Worm (Caenorhabditis elegans) whole organism, L2 larva: ENCODE data around the gene F55G11.7.

Source experiments
- C34F6.9 ChIP-seq: fragments of 150-350 bp; optimal IDR thresholded peaks from 2 replicates; lab custom pipeline; 2014; ENCODE audit warnings: missing biosample characterization, missing genetic modification characterization
- F13H6.1 ChIP-seq: sonication (generic microtip); optimal IDR thresholded peaks from 2 replicates; lab custom pipeline; 2016; ENCODE audit warnings: missing genetic modification characterization, missing compliant biosample characterization
- Y55F3AM.14 ChIP-seq: fragments of 200-800 bp; sonication (Bioruptor generic); optimal IDR thresholded peaks from 2 replicates; lab custom pipeline; 2018; ENCODE audit warnings: mild to moderate bottlenecking, missing genetic modification characterization, missing compliant biosample characterization
- ceh-16 ChIP-seq: fragments of 150-350 bp; optimal IDR thresholded peaks from 2 replicates; lab custom pipeline; 2014; ENCODE audit warnings: missing biosample characterization, missing genetic modification characterization
- dmd-4 ChIP-seq: sonication (generic microtip); optimal IDR thresholded peaks from 2 replicates; lab custom pipeline; 2017; ENCODE audit warnings: missing biosample characterization, missing genetic modification characterization
- elt-3 ChIP-seq: sonication (generic microtip); optimal IDR thresholded peaks from 2 replicates; lab custom pipeline; 2017; ENCODE audit warnings: missing biosample characterization, missing genetic modification characterization
- fos-1 ChIP-seq: fragments of 150-350 bp; optimal IDR thresholded peaks from 2 replicates; lab custom pipeline; 2014; ENCODE audit warnings: missing biosample characterization, missing genetic modification characterization
- gmeb-1 ChIP-seq: fragments of 150-350 bp; optimal IDR thresholded peaks from 2 replicates; lab custom pipeline; 2014; ENCODE audit warnings: missing biosample characterization, missing genetic modification characterization
- nhr-10 ChIP-seq: sonication (generic microtip); optimal IDR thresholded peaks from 2 replicates; lab custom pipeline; 2017; ENCODE audit warnings: missing biosample characterization, missing genetic modification characterization
- nhr-23 ChIP-seq: fragments of 150-350 bp; optimal IDR thresholded peaks from 2 replicates; lab custom pipeline; 2014; ENCODE audit warnings: missing biosample characterization, missing genetic modification reagents, missing genetic modification characterization
- nhr-25 ChIP-seq: fragments of 150-350 bp; sonication (generic microtip); optimal IDR thresholded peaks from 3 replicates; lab custom pipeline; 2014; ENCODE audit warnings: missing biosample characterization, missing genetic modification characterization
- nhr-77 ChIP-seq: fragments of 150-350 bp; optimal IDR thresholded peaks from 2 replicates; lab custom pipeline; 2014; ENCODE audit warnings: missing biosample characterization, missing genetic modification characterization
- peb-1 ChIP-seq: fragments of 150-350 bp; optimal IDR thresholded peaks from 2 replicates; lab custom pipeline; 2014; ENCODE audit warnings: missing biosample characterization, missing genetic modification characterization
- sem-4 ChIP-seq: fragments of 150-350 bp; optimal IDR thresholded peaks from 2 replicates; lab custom pipeline; 2014; ENCODE audit warnings: missing biosample characterization, missing genetic modification reagents, missing genetic modification characterization
- skn-1 ChIP-seq: sonication (generic microtip); optimal IDR thresholded peaks from 2 replicates; lab custom pipeline; 2017; ENCODE audit warnings: missing biosample characterization, missing genetic modification characterization
- sma-3 ChIP-seq: sonication (generic microtip); optimal IDR thresholded peaks from 2 replicates; lab custom pipeline; 2016; ENCODE audit warnings: missing genetic modification reagents, missing genetic modification characterization, missing compliant biosample characterization
- sma-9 ChIP-seq, 2 experiments: fragments of 150-350 bp in 1 of 2; sonication (generic microtip) in 1 of 2; optimal IDR thresholded peaks; 2 replicates each; lab custom pipeline; 2014 to 2016; ENCODE audit warnings: missing genetic modification characterization in 2 of 2, mild to moderate bottlenecking in 1 of 2, missing biosample characterization in 1 of 2, missing compliant biosample characterization in 1 of 2, missing genetic modification reagents in 1 of 2, moderate library complexity in 1 of 2
- snpc-4 ChIP-seq: fragments of 150-350 bp; optimal IDR thresholded peaks from 2 replicates; lab custom pipeline; 2014; ENCODE audit warnings: missing biosample characterization, missing genetic modification characterization
- unc-39 ChIP-seq: fragments of 150-350 bp; optimal IDR thresholded peaks from 2 replicates; lab custom pipeline; 2014; ENCODE audit warnings: missing biosample characterization, missing genetic modification characterization
- unc-55 ChIP-seq: fragments of 150-350 bp; sonication (generic microtip); optimal IDR thresholded peaks from 3 replicates; lab custom pipeline; 2014; ENCODE audit warnings: missing biosample characterization, missing genetic modification reagents, missing genetic modification characterization
- zag-1 ChIP-seq: fragments of 150-350 bp; optimal IDR thresholded peaks from 2 replicates; lab custom pipeline; 2014; ENCODE audit warnings: missing biosample characterization, missing genetic modification characterization
- ztf-1 ChIP-seq: fragments of 200-800 bp; sonication (Bioruptor generic); conservative IDR thresholded peaks from 2 replicates; pipeline ENCODE4 v1.3.6; 2022; ENCODE audit warnings: missing genetic modification characterization, missing compliant biosample characterization
- ztf-11 ChIP-seq: sonication (generic microtip); optimal IDR thresholded peaks from 2 replicates; lab custom pipeline; 2017; ENCODE audit warnings: missing biosample characterization, missing genetic modification characterization
- ztf-4 ChIP-seq: fragments of 150-350 bp; optimal IDR thresholded peaks from 2 replicates; lab custom pipeline; 2014; ENCODE audit warnings: missing biosample characterization, missing genetic modification characterization

The F55G11.7 gene

DNA sequence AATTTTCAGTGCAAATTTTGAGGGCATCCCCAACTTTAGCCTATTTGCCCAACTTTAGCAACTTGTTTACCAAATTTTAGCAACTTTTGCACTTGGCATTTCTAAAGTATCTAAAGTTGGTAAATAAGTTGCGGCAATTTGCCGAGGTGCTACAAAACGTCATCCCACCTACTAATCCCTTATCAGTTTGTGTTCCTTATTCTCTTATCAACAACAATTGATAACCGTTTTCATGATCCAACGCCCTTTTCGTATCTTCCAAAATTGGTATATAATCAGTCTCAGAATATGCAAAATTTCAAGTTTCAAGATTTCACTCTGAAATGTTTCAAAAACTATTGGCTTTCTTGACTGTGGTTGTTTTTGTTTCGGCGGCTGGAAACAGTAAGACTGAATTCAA is 13.1 kb downstream of the F55G11.7 start, which contains the start of gene F55G11.4:
Gene F55G11.4 (plus strand): TSS at position 289 of the 400 bp plus-strand sequence.
- no peak for TF ChIP-seq snpc-4 (tag; lab: Kevin White, UChicago)
- no peak for TF ChIP-seq nhr-25 (tag; lab: Kevin White, UChicago)
- TF ChIP-seq sma-9 (GFP tag; optimal IDR thresholded peaks at IDR 0.05; lab: Kevin White, UChicago) = peak; percentile 10
- TF ChIP-seq sma-9 (tag; optimal IDR thresholded peaks at IDR 0.05; lab: Kevin White, UChicago) = no peak
- peak; percentile 43 for TF ChIP-seq fos-1 (tag; lab: Kevin White, UChicago)
- no peak for TF ChIP-seq peb-1 (tag; lab: Kevin White, UChicago)
- no peak for TF ChIP-seq unc-39
- TF ChIP-seq unc-55 (GFP tag; lab: Kevin White, UChicago) = no peak
- TF ChIP-seq, all 48 proteins: peak for 2

DNA sequence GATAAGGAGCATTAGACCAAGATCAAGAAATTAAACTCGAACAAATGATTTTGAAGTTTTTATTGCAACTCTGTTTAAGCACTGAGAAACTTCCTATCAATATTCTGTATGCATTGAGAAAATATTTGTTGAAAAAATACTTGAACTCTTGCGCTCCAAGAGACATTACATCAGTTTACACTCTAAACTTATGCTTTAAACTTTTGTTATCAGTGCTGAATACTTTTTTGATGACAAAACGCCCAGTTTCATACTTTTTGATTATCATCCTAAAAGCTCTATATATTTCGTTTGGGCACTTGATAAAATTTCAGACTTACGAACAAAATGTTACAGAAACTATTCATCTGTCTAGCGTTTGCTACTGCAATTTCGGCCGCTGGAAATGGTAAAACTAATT is 15.7 kb downstream of the F55G11.7 start, which contains the start of gene dod-17:
Gene dod-17 (plus strand): TSS at position 323 of the 400 bp plus-strand sequence.
- TF ChIP-seq nhr-25 (tag; lab: Kevin White, UChicago) (no peak), nhr-23 (no peak), gmeb-1 (tag; lab: Kevin White, UChicago) (no peak), fos-1 (tag; lab: Kevin White, UChicago) (peak; percentile 56)

DNA sequence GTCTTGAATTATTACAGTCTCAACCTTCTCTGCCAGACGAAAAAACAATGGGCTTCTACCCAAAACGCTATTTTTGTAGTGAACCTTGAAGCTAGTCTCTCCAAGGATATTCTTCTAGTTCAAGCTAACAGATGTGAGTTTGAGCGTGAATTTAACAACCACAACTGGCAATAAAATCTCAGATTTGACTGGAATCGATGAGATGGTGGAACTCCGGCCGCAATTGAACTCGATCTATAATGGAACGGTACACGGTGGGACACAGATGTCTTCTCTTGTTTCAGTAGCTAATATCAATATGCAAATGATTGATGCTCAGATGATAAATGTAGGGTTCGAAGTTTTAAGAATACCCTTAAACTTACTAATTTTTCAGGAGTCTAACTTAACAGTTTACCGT is 17.4 kb downstream of the F55G11.7 start:
- TF ChIP-seq Y55F3AM.14 (GFP tag; lab: Kevin White, UChicago) = no peak
- no peak for TF ChIP-seq fos-1 (tag; lab: Kevin White, UChicago)
- TF ChIP-seq nhr-25 (tag; lab: Kevin White, UChicago) = no peak
- TF ChIP-seq, all 48 proteins: peak for 0

DNA sequence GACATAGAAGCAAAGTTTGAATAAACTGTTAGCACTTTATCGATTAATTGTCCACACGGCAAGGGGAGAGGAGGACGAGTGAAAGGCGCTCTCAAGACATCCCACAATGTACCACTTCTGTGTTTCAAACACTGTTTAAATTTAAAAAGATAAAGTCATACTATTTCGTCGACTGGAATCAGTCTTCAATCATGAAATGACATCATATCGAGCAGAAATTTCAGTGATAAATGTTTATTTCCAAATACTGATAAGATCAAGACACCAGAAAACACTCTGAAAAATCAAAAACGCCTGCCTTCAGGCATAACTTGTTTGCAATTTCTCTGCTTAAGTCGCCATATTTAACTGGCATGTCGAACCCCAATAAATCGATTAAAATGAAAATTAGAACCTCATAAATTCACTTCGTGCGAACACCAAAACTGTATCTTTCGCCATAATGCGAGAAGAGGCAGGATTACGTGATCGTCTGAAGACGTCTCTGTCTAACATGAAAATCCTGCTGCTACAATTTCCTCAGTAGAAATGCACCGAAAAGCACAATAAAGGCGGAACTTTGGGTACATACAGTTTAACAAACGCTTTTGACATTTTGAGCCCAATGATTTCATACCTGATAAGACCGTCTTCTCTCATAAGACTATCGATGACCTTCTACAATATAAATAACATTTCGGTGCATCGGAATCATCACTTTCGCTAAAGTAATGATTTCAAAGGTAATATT is 18.2 kb downstream of the F55G11.7 start, which contains the start of gene K10D11.2:
Gene K10D11.2 (plus strand): TSS at position 680 of the 730 bp plus-strand sequence.
- TF ChIP-seq ceh-16 (tag; lab: Kevin White, UChicago) = no peak
- TF ChIP-seq ztf-1 (GFP tag; lab: Robert Waterston, UW) = no peak
- no peak for TF ChIP-seq sem-4 (tag; lab: Kevin White, UChicago)
- no peak for TF ChIP-seq elt-3
- no peak for TF ChIP-seq ztf-11 (tag; lab: Kevin White, UChicago)
- no peak for TF ChIP-seq ztf-4 (tag; lab: Kevin White, UChicago)
- TF ChIP-seq nhr-10 (tag; lab: Kevin White, UChicago) = no peak
- TF ChIP-seq fos-1 (tag; lab: Kevin White, UChicago) = peak; percentile 46
- TF ChIP-seq nhr-77 (tag; lab: Kevin White, UChicago) = no peak
- peak; percentile 34 for TF ChIP-seq sma-9 (GFP tag; optimal IDR thresholded peaks at IDR 0.05; lab: Kevin White, UChicago)
- TF ChIP-seq sma-9 (tag; optimal IDR thresholded peaks at IDR 0.05; lab: Kevin White, UChicago) = no peak
- no peak for TF ChIP-seq zag-1 (tag; lab: Kevin White, UChicago)

DNA sequence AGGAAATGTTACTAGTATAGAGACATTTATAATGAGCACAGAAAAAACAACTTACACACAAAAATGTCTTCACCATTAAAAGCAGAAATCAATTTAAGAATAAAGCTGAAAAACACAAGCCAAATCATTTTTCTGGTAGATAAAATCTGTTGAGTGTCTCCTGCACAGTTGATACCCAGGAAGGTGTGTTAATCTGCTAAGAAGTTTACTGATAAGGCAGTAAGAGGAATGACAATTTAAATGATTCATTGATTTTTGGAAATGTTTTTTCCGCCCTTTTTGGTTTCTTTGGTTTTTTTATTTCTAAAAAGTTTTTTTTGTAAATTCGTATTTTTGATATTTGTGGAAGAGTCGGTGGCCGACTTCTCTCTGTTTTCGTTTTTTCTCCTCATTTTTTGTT is 25.7 kb downstream of the F55G11.7 start, which contains the start of gene K10D11.3:
Gene K10D11.3 (minus strand): TSS at position 174 of the 400 bp plus-strand sequence.
- peak; percentile 64 for TF ChIP-seq fos-1 (tag; lab: Kevin White, UChicago)
- TF ChIP-seq nhr-77 (tag; lab: Kevin White, UChicago) = no peak

DNA sequence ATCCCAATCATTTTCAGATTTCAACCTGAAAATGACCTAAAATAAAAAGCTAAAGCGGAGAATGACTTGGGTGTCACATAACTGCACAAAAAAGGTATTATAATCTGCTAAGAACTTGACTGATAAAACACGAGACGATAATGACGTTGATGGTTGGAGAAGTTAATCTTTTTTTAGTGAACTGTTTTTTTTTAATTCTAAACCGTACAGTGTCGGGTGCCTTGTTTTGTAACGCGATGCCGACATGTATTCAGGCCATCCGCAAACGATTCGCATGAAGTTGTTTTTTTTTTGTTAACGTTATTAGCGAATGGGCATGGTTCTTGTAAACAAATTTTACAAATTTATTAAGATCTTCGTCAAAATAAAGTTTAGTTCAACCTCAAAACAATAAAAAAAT is 29.1 kb downstream of the F55G11.7 start, which contains the start of gene K10D11.6:
Gene K10D11.6 (minus strand): TSS at position 101 of the 400 bp plus-strand sequence.
- TF ChIP-seq sma-3 (GFP tag; lab: Kevin White, UChicago) = no peak
- peak; percentile 7 for TF ChIP-seq fos-1 (tag; lab: Kevin White, UChicago)
- TF ChIP-seq, all 48 proteins: peak for 1

DNA sequence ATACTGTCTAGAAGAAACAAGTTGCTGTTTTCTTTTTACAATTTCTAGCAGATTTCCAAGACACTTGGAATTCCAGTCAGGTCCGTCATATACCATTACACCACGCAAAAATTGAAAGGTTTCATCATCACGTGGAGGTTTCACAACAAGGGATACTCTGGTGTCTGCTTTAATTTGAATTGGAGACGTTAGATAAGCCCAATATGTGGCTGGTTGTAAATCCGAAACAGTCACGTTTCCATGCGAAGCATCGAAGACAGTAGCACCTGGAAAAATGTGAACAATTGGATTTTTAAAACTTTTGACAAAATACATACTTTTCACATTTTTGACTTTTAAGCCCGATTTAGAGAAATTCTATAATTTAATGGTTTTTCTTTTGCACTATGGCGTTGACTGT is 30.4 kb downstream of the F55G11.7 start:
- TF ChIP-seq sma-9 (GFP tag; optimal IDR thresholded peaks at IDR 0.05; lab: Kevin White, UChicago) = no peak
- TF ChIP-seq sma-9 (tag; optimal IDR thresholded peaks at IDR 0.05; lab: Kevin White, UChicago) = no peak
- TF ChIP-seq sem-4 (tag; lab: Kevin White, UChicago) = no peak
- TF ChIP-seq gmeb-1 (tag; lab: Kevin White, UChicago) = no peak
- TF ChIP-seq ztf-4 (tag; lab: Kevin White, UChicago) = no peak
- TF ChIP-seq nhr-77 (tag; lab: Kevin White, UChicago) = no peak
- no peak for TF ChIP-seq C34F6.9 (tag; lab: Kevin White, UChicago)
- no peak for TF ChIP-seq dmd-4
- no peak for TF ChIP-seq peb-1 (tag; lab: Kevin White, UChicago)
- no peak for TF ChIP-seq nhr-23
- no peak for TF ChIP-seq F13H6.1
- TF ChIP-seq zag-1 (tag; lab: Kevin White, UChicago) = no peak
- no peak for TF ChIP-seq sma-3 (GFP tag; lab: Kevin White, UChicago)
- no peak for TF ChIP-seq skn-1 (tag; lab: Kevin White, UChicago)
